Worm (Caenorhabditis elegans): ENCODE results near the gene Y75B8A.10.

Gene Y75B8A.10

DNA sequence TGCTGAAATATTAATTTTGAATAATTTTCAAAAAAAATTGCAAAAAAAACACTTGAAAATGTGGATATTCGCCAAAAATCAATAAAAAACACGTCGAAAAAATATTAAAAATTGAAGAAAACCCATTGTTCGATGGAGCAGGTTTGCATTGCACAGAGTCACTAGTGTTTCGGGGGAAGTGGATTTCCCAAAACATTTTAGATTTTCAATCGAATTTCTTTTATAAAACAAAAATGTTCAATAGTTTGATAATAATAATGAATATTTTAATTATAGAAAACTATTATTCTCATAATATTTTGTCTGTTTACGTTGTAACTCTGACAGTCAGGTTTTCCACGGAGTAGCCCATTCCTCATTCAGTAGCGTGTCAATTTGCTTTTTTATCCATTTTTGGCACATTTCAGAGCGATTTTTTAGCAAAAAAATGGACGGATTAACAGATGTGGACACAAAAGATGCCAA, 35.8 kb upstream of the Y75B8A.10 start, which contains the start of the genes gex-4 and gphr-1 (continued):
- no peak for TF ChIP-seq zfh-2 (GFP tag; conservative IDR thresholded peaks at IDR 0.05)
- no peak for TF ChIP-seq lsy-27 (tag; optimal IDR thresholded peaks at IDR 0.05; ENCODE audit: borderline replicate concordance, insufficient read depth)
- TF ChIP-seq nhr-80 (tag; optimal IDR thresholded peaks at IDR 0.05): no peak
- TF ChIP-seq egl-44 (GFP tag; IDR thresholded peaks at IDR 0.05): no peak
- TF ChIP-seq nfyb-1 (GFP tag; IDR thresholded peaks at IDR 0.05): no peak
- no peak for TF ChIP-seq egrh-3 (GFP tag; IDR thresholded peaks at IDR 0.05)
- peak; percentile 5 for TF ChIP-seq ceh-27 (GFP tag; optimal IDR thresholded peaks at IDR 0.05)
- TF ChIP-seq lin-40 (tag; optimal IDR thresholded peaks at IDR 0.05): peak; percentile 25
- TF ChIP-seq attf-5 (GFP tag; optimal IDR thresholded peaks at IDR 0.05): peak; percentile 53
- no peak for TF ChIP-seq ZK185.1 (tag; optimal IDR thresholded peaks at IDR 0.05; ENCODE audit: poor library complexity, severe bottlenecking)
- peak; percentile 13 for TF ChIP-seq F23B12.7 (tag; optimal IDR thresholded peaks at IDR 0.05; ENCODE audit: insufficient read depth)
- TF ChIP-seq bed-2 (GFP tag; IDR thresholded peaks at IDR 0.05): no peak
- no peak for TF ChIP-seq ztf-28 (GFP tag; IDR thresholded peaks at IDR 0.05)
- no peak for TF ChIP-seq F57C9.4 (tag; optimal IDR thresholded peaks at IDR 0.05)
- TF ChIP-seq mcd-1 (GFP tag; IDR thresholded peaks at IDR 0.05): peak; percentile 77
- TF ChIP-seq tlf-1 (GFP tag; optimal IDR thresholded peaks at IDR 0.05): no peak
- TF ChIP-seq madf-3 (GFP tag; IDR thresholded peaks at IDR 0.05): no peak
- TF ChIP-seq hmg-20 (GFP tag; IDR thresholded peaks at IDR 0.05): no peak
- TF ChIP-seq madf-10 (tag; optimal IDR thresholded peaks at IDR 0.05): no peak
- no peak for TF ChIP-seq xnd-1 (tag; optimal IDR thresholded peaks at IDR 0.05)
- no peak for TF ChIP-seq gei-17 (GFP tag; optimal IDR thresholded peaks at IDR 0.05)
- TF ChIP-seq let-607 (tag; optimal IDR thresholded peaks at IDR 0.05): no peak
- TF ChIP-seq zim-3 (tag; optimal IDR thresholded peaks at IDR 0.05): no peak
- TF ChIP-seq aptf-2 (GFP tag; conservative IDR thresholded peaks at IDR 0.05): no peak
- no peak for TF ChIP-seq pha-4 (tag; optimal IDR thresholded peaks at IDR 0.05)
- no peak for TF ChIP-seq ztf-22 (GFP tag; optimal IDR thresholded peaks at IDR 0.05)
- no peak for TF ChIP-seq ekl-4 (GFP tag; IDR thresholded peaks at IDR 0.05)
- no peak for TF ChIP-seq F39B2.1 (GFP tag; IDR thresholded peaks at IDR 0.05)
- no peak for TF ChIP-seq F22D6.2 (tag; optimal IDR thresholded peaks at IDR 0.05)
- TF ChIP-seq ceh-58 (GFP tag; IDR thresholded peaks at IDR 0.05): no peak
- no peak for TF ChIP-seq Y53G8AR.9 (GFP tag; conservative IDR thresholded peaks at IDR 0.05)
- no peak for TF ChIP-seq unc-62 (GFP tag; optimal IDR thresholded peaks at IDR 0.05)
- no peak for TF ChIP-seq F37B4.10 (GFP tag; IDR thresholded peaks at IDR 0.05)
- no peak for TF ChIP-seq chd-7 (tag; optimal IDR thresholded peaks at IDR 0.05)
- TF ChIP-seq ztf-18 (tag; optimal IDR thresholded peaks at IDR 0.05): no peak
- no peak for TF ChIP-seq rpc-1 (optimal IDR thresholded peaks at IDR 0.05)
- no peak for TF ChIP-seq rpc-1 (tag; optimal IDR thresholded peaks at IDR 0.05)
- TF ChIP-seq hsf-1 (GFP tag; IDR thresholded peaks at IDR 0.05): no peak
- no peak for TF ChIP-seq sdz-38 (tag; optimal IDR thresholded peaks at IDR 0.05)
- no peak for TF ChIP-seq aptf-3 (GFP tag; IDR thresholded peaks at IDR 0.05)
- no peak for TF ChIP-seq madf-6 (GFP tag; IDR thresholded peaks at IDR 0.05)
- no peak for TF ChIP-seq ztf-3 (GFP tag; optimal IDR thresholded peaks at IDR 0.05)
- TF ChIP-seq nhr-90 (tag; optimal IDR thresholded peaks at IDR 0.05): no peak
- no peak for TF ChIP-seq nfya-2 (GFP tag; IDR thresholded peaks at IDR 0.05)
- TF ChIP-seq atf-7 (tag; optimal IDR thresholded peaks at IDR 0.05): no peak
- no peak for TF ChIP-seq ccch-3 (GFP tag; optimal IDR thresholded peaks at IDR 0.05)
- TF ChIP-seq ama-1 (optimal IDR thresholded peaks at IDR 0.05): no peak
- no peak for TF ChIP-seq ama-1 (GFP tag; optimal IDR thresholded peaks at IDR 0.05)
- TF ChIP-seq fkh-3 (tag; optimal IDR thresholded peaks at IDR 0.05): no peak
- no peak for TF ChIP-seq snpc-1.3 (tag; optimal IDR thresholded peaks at IDR 0.05; ENCODE audit: insufficient read depth)
